Worm (Caenorhabditis elegans) whole organism, L3 larva: ENCODE measurements around the gene math-10.
A peak's percentile ranks its signal among the peaks of the same experiment; 100 is the strongest.

Experiments
- R02D3.7 ChIP-seq: fragments of 150-350 bp; optimal IDR thresholded peaks from 2 replicates; lab custom pipeline; 2014; ENCODE audit warnings: missing biosample characterization, missing genetic modification characterization
- ZK546.5 ChIP-seq: sonication (generic microtip); optimal IDR thresholded peaks from 2 replicates; lab custom pipeline; 2017; ENCODE audit warnings: missing biosample characterization, missing genetic modification characterization
- aly-2 ChIP-seq: fragments of 150-350 bp; optimal IDR thresholded peaks from 2 replicates; lab custom pipeline; 2014; ENCODE audit warnings: missing biosample characterization, missing genetic modification characterization
- ama-1 ChIP-seq: fragments of 150-350 bp; optimal IDR thresholded peaks from 2 replicates; lab custom pipeline; 2018
- ceh-82 ChIP-seq: fragments of 150-350 bp; optimal IDR thresholded peaks from 2 replicates; lab custom pipeline; 2014; ENCODE audit warnings: missing biosample characterization, missing genetic modification characterization
- ceh-9 ChIP-seq: sonication (generic microtip); optimal IDR thresholded peaks from 2 replicates; lab custom pipeline; 2018; ENCODE audit warnings: missing biosample characterization, missing genetic modification characterization
- daf-12 ChIP-seq: fragments of 150-350 bp; optimal IDR thresholded peaks from 2 replicates; lab custom pipeline; 2014; ENCODE audit warnings: missing biosample characterization, missing genetic modification reagents, missing genetic modification characterization
- egl-5 ChIP-seq: fragments of 150-350 bp; optimal IDR thresholded peaks from 2 replicates; lab custom pipeline; 2017; ENCODE audit warnings: missing biosample characterization, missing genetic modification reagents, missing genetic modification characterization, inconsistent platforms
- elt-1 ChIP-seq: fragments of 150-350 bp; optimal IDR thresholded peaks from 2 replicates; lab custom pipeline; 2014; ENCODE audit warnings: missing biosample characterization, missing genetic modification characterization
- elt-2 ChIP-seq: sonication (generic microtip); optimal IDR thresholded peaks from 2 replicates; lab custom pipeline; 2016; ENCODE audit warnings: missing genetic modification reagents, mild to moderate bottlenecking, missing genetic modification characterization, missing compliant biosample characterization
- elt-3 ChIP-seq, 3 experiments: fragments of 150-350 bp in 1 of 3; sonication (generic microtip) in 2 of 3; optimal IDR thresholded peaks; 2 replicates in 2 of 3; 4 replicates in 1 of 3; lab custom pipeline; 2014 to 2017; ENCODE audit warnings: missing biosample characterization in 3 of 3, missing genetic modification characterization in 3 of 3
- eor-1 ChIP-seq, 2 experiments: fragments of 150-350 bp; optimal IDR thresholded peaks; 2 replicates each; lab custom pipeline; 2014 to 2018; ENCODE audit warnings: missing biosample characterization in 2 of 2, missing genetic modification characterization in 2 of 2
- fkh-10 ChIP-seq: sonication (generic microtip); optimal IDR thresholded peaks from 2 replicates; lab custom pipeline; 2017; ENCODE audit warnings: missing biosample characterization, missing genetic modification reagents, missing genetic modification characterization
- fkh-2 ChIP-seq: fragments of 150-350 bp; optimal IDR thresholded peaks from 2 replicates; lab custom pipeline; 2014; ENCODE audit warnings: missing biosample characterization, missing genetic modification reagents, missing genetic modification characterization
- fos-1 ChIP-seq: fragments of 150-350 bp; optimal IDR thresholded peaks from 2 replicates; lab custom pipeline; 2014; ENCODE audit warnings: missing biosample characterization, missing genetic modification characterization
- hmg-11 ChIP-seq: sonication (generic microtip); optimal IDR thresholded peaks from 2 replicates; lab custom pipeline; 2016; ENCODE audit warnings: missing genetic modification characterization, missing compliant biosample characterization
- jun-1 ChIP-seq: fragments of 150-350 bp; optimal IDR thresholded peaks from 2 replicates; lab custom pipeline; 2014; ENCODE audit warnings: missing biosample characterization, missing genetic modification reagents, missing genetic modification characterization
- lsy-12 ChIP-seq: sonication (generic microtip); optimal IDR thresholded peaks from 2 replicates; lab custom pipeline; 2016; ENCODE audit warnings: mild to moderate bottlenecking, missing genetic modification characterization, missing compliant biosample characterization
- mdl-1 ChIP-seq: fragments of 150-350 bp; optimal IDR thresholded peaks from 2 replicates; lab custom pipeline; 2014; ENCODE audit warnings: missing biosample characterization, missing genetic modification characterization
- nhr-11 ChIP-seq: fragments of 150-350 bp; optimal IDR thresholded peaks from 2 replicates; lab custom pipeline; 2014; ENCODE audit warnings: missing biosample characterization, missing genetic modification characterization
- nhr-12 ChIP-seq: fragments of 150-350 bp; optimal IDR thresholded peaks from 2 replicates; lab custom pipeline; 2014; ENCODE audit warnings: missing biosample characterization, missing genetic modification characterization
- nhr-23 ChIP-seq: fragments of 150-350 bp; optimal IDR thresholded peaks from 2 replicates; lab custom pipeline; 2014; ENCODE audit warnings: missing biosample characterization, missing genetic modification reagents, missing genetic modification characterization
- nhr-237 ChIP-seq: fragments of 150-350 bp; optimal IDR thresholded peaks from 2 replicates; lab custom pipeline; 2014; ENCODE audit warnings: missing biosample characterization, missing genetic modification characterization
- nhr-25 ChIP-seq: sonication (generic microtip); optimal IDR thresholded peaks from 2 replicates; lab custom pipeline; 2017; ENCODE audit warnings: missing biosample characterization, missing genetic modification characterization
- nhr-28 ChIP-seq: fragments of 150-350 bp; optimal IDR thresholded peaks from 2 replicates; lab custom pipeline; 2014; ENCODE audit warnings: missing biosample characterization, missing genetic modification characterization
- nhr-43 ChIP-seq: sonication (generic microtip); optimal IDR thresholded peaks from 2 replicates; lab custom pipeline; 2016; ENCODE audit warnings: mild to moderate bottlenecking, missing genetic modification characterization, missing compliant biosample characterization; ENCODE audit not compliant: poor library complexity, severe bottlenecking
- nhr-76 ChIP-seq: fragments of 150-350 bp; sonication (generic microtip); optimal IDR thresholded peaks from 5 replicates; lab custom pipeline; 2014; ENCODE audit warnings: missing biosample characterization, missing genetic modification characterization
- nhr-77 ChIP-seq: fragments of 150-350 bp; optimal IDR thresholded peaks from 2 replicates; lab custom pipeline; 2014; ENCODE audit warnings: missing biosample characterization, missing genetic modification characterization
- pqm-1 ChIP-seq: fragments of 150-350 bp; optimal IDR thresholded peaks from 2 replicates; lab custom pipeline; 2017; ENCODE audit warnings: missing biosample characterization, missing genetic modification characterization, inconsistent platforms
- skn-1 ChIP-seq: fragments of 150-350 bp; optimal IDR thresholded peaks from 2 replicates; lab custom pipeline; 2014; ENCODE audit warnings: missing biosample characterization, missing genetic modification characterization
- snpc-4 ChIP-seq: fragments of 150-350 bp; optimal IDR thresholded peaks from 2 replicates; lab custom pipeline; 2014; ENCODE audit warnings: missing biosample characterization, missing genetic modification characterization
- unc-62 ChIP-seq: fragments of 150-350 bp; sonication (generic microtip); optimal IDR thresholded peaks from 4 replicates; lab custom pipeline; 2014; ENCODE audit warnings: missing biosample characterization, missing genetic modification reagents, missing genetic modification characterization
- zag-1 ChIP-seq: fragments of 150-350 bp; optimal IDR thresholded peaks from 2 replicates; lab custom pipeline; 2014; ENCODE audit warnings: missing biosample characterization, missing genetic modification characterization
- ztf-11 ChIP-seq: fragments of 150-350 bp; optimal IDR thresholded peaks from 2 replicates; lab custom pipeline; 2014; ENCODE audit warnings: missing biosample characterization, missing genetic modification characterization

The math-10 gene

ce11 chrII:1865683-1866431, 5.5 kb upstream of the math-10 start, which contains the start of gene math-15:
Gene math-15 (plus strand): TSS chrII:1866381.
- TF ChIP-seq ama-1 (lab: Kevin White, UChicago) = no peak
- TF ChIP-seq elt-2 (tag; lab: Kevin White, UChicago) = peak; percentile 67
- TF ChIP-seq pqm-1 (tag; lab: Kevin White, UChicago) = peak; percentile 11

ce11 chrII:1869120-1869519, 2.2 kb upstream of the math-10 start, which contains the start of gene math-14:
Gene math-14 (plus strand): TSS chrII:1869420.
- TF ChIP-seq pqm-1 (tag; lab: Kevin White, UChicago) (no peak), ama-1 (lab: Kevin White, UChicago) (no peak), nhr-12 (tag; lab: Kevin White, UChicago) (no peak), elt-2 (tag; lab: Kevin White, UChicago) (peak; percentile 29), nhr-28 (tag; lab: Kevin White, UChicago) (no peak), R02D3.7 (no peak)
- TF ChIP-seq, all 47 proteins: peak for 1

ce11 chrII:1875658-1876057, 4.3 kb downstream of the math-10 start, which contains the start of gene math-13:
Gene math-13 (plus strand): TSS chrII:1875958.
- TF ChIP-seq fos-1 (no peak), daf-12 (tag; lab: Kevin White, UChicago) (no peak), elt-3 (tag; optimal IDR thresholded peaks at IDR 0.05; lab: Kevin White, UChicago) (no peak), nhr-77 (tag; lab: Kevin White, UChicago) (no peak), nhr-76 (no peak)
- TF ChIP-seq, all 47 proteins: peak for 0

- no peak for TF ChIP-seq nhr-23 (tag; lab: Kevin White, UChicago)
- no peak for TF ChIP-seq egl-5 (tag; lab: Kevin White, UChicago)
- TF ChIP-seq hmg-11 (tag; lab: Kevin White, UChicago) = no peak
- TF ChIP-seq lsy-12 = no peak
- TF ChIP-seq ZK546.5 = no peak
- no peak for TF ChIP-seq mdl-1 (tag; lab: Kevin White, UChicago)
- TF ChIP-seq elt-3 (tag; optimal IDR thresholded peaks at IDR 0.05; lab: Kevin White, UChicago) = no peak
- TF ChIP-seq fkh-10 (GFP tag; lab: Kevin White, UChicago) = no peak
- no peak for TF ChIP-seq zag-1 (tag; lab: Kevin White, UChicago)
- TF ChIP-seq eor-1 (tag; optimal IDR thresholded peaks at IDR 0.05; lab: Kevin White, UChicago) = no peak
- TF ChIP-seq elt-1 (tag; lab: Kevin White, UChicago) = no peak
- no peak for TF ChIP-seq aly-2 (tag; lab: Kevin White, UChicago)
Measured at ce11 chrII:1878663-1879062, 7.3 kb downstream of the math-10 start, which contains the start of gene math-16. Gene math-16 (minus strand): TSS chrII:1878763.

ce11 chrII:1882705-1883104, 11.4 kb downstream of the math-10 start, which contains the start of gene math-5:
Gene math-5 (minus strand): TSS chrII:1882805.
- TF ChIP-seq snpc-4 (tag; lab: Kevin White, UChicago) (no peak), egl-5 (tag; lab: Kevin White, UChicago) (no peak), fkh-2 (tag; lab: Kevin White, UChicago) (no peak), nhr-25 (tag; lab: Kevin White, UChicago) (no peak), ceh-9 (tag; lab: Kevin White, UChicago) (no peak), elt-2 (tag; lab: Kevin White, UChicago) (no peak), skn-1 (tag; lab: Kevin White, UChicago) (no peak), lsy-12 (no peak), unc-62 (no peak), nhr-43 (tag; lab: Kevin White, UChicago) (no peak)

ce11 chrII:1884635-1885034, 13.3 kb downstream of the math-10 start, which contains the start of gene math-6:
Gene math-6 (minus strand): TSS chrII:1884735.
- TF ChIP-seq jun-1 (tag; lab: Kevin White, UChicago) = no peak
- no peak for TF ChIP-seq nhr-12 (tag; lab: Kevin White, UChicago)
- no peak for TF ChIP-seq nhr-11
- no peak for TF ChIP-seq ama-1 (lab: Kevin White, UChicago)
- TF ChIP-seq ceh-82 (tag; lab: Kevin White, UChicago) = no peak
- TF ChIP-seq ztf-11 (tag; lab: Kevin White, UChicago) = no peak
- no peak for TF ChIP-seq nhr-237 (tag; lab: Kevin White, UChicago)
- no peak for TF ChIP-seq aly-2 (tag; lab: Kevin White, UChicago)
- TF ChIP-seq nhr-23 (tag; lab: Kevin White, UChicago) = no peak
- no peak for TF ChIP-seq lsy-12
